Worm (Caenorhabditis elegans): ENCODE measurements around the gene K07D4.2.
A peak's percentile ranks its signal among the peaks of the same experiment; 100 is the strongest.

Gene K07D4.2

DNA sequence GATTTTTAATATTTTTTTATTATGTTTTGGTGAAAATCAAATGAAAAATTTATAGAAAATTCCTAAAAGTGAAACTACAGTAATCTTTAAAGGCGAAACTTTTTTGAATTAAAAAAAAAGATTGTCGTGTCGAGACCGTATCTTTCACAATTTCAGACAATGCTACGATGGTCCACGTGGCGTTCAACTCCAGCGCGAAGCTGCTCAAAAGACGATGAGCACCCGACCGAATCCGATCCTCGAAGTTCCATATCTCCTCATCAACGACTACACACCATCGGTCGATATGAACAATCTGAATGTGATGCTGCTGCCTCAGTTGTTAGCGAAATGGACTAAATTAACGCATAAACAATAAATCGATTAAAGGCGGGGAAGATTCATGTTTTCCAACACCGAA lies 2.6 kb downstream of the K07D4.2 start (continued):
- TF ChIP-seq athp-1 (tag; optimal IDR thresholded peaks at IDR 0.05), result peak; percentile 85
- TF ChIP-seq mcd-1 (GFP tag; IDR thresholded peaks at IDR 0.05), result no peak; the same call in 1 of the 2 replicates
- no peak for TF ChIP-seq Y67H2A.10 (GFP tag; conservative IDR thresholded peaks at IDR 0.05)
- TF ChIP-seq ZK185.1 (tag; optimal IDR thresholded peaks at IDR 0.05; ENCODE audit: poor library complexity, severe bottlenecking), result no peak
- no peak for TF ChIP-seq let-607 (tag; optimal IDR thresholded peaks at IDR 0.05)
- peak; percentile 32 for TF ChIP-seq F52B5.7 (tag; optimal IDR thresholded peaks at IDR 0.05)
- no peak for TF ChIP-seq ceh-40 (GFP tag; IDR thresholded peaks at IDR 0.05)
- TF ChIP-seq B0336.3 (GFP tag; IDR thresholded peaks at IDR 0.05), result peak; percentile 90
- TF ChIP-seq zim-3 (tag; optimal IDR thresholded peaks at IDR 0.05), result no peak
- no peak for TF ChIP-seq sea-2 (GFP tag; IDR thresholded peaks at IDR 0.05)
- no peak for TF ChIP-seq nfya-2 (GFP tag; IDR thresholded peaks at IDR 0.05)
- peak; percentile 46 for TF ChIP-seq chd-7 (tag; optimal IDR thresholded peaks at IDR 0.05)
- TF ChIP-seq lin-54 (GFP tag; optimal IDR thresholded peaks at IDR 0.05), result peak; percentile 21
- TF ChIP-seq egl-18 (GFP tag; IDR thresholded peaks at IDR 0.05), result no peak
- peak; percentile 45; the same call in 1 of the 2 replicates for TF ChIP-seq attf-6 (GFP tag; IDR thresholded peaks at IDR 0.05)
- no peak for TF ChIP-seq fkh-3 (tag; optimal IDR thresholded peaks at IDR 0.05)
- peak; percentile 42 for TF ChIP-seq xnd-1 (tag; optimal IDR thresholded peaks at IDR 0.05)
- TF ChIP-seq mel-28 (tag; optimal IDR thresholded peaks at IDR 0.05; ENCODE audit: borderline replicate concordance), result no peak
- TF ChIP-seq dpff-1 (tag; optimal IDR thresholded peaks at IDR 0.05), result peak; percentile 38
- no peak for TF ChIP-seq nhr-27 (tag; optimal IDR thresholded peaks at IDR 0.05)
- no peak for TF ChIP-seq lir-1 (GFP tag; conservative IDR thresholded peaks at IDR 0.05)
- no peak for TF ChIP-seq rec-8 (tag; optimal IDR thresholded peaks at IDR 0.05)
- TF ChIP-seq rpc-1 (optimal IDR thresholded peaks at IDR 0.05), result no peak
- TF ChIP-seq rpc-1 (tag; optimal IDR thresholded peaks at IDR 0.05), result no peak
- TF ChIP-seq ztf-3 (GFP tag; optimal IDR thresholded peaks at IDR 0.05), result no peak
- no peak for TF ChIP-seq ztf-28 (GFP tag; IDR thresholded peaks at IDR 0.05)
- TF ChIP-seq B0019.2 (GFP tag; conservative IDR thresholded peaks at IDR 0.05), result no peak
- TF ChIP-seq atf-7 (tag; optimal IDR thresholded peaks at IDR 0.05), result peak; percentile 58
- no peak for TF ChIP-seq egrh-3 (GFP tag; IDR thresholded peaks at IDR 0.05)
- TF ChIP-seq hlh-12 (tag; optimal IDR thresholded peaks at IDR 0.05), result no peak
- TF ChIP-seq sdz-38 (tag; optimal IDR thresholded peaks at IDR 0.05), result no peak
- TF ChIP-seq hlh-26 (GFP tag; conservative IDR thresholded peaks at IDR 0.05), result no peak
- TF ChIP-seq K11D2.4 (GFP tag; IDR thresholded peaks at IDR 0.05), result no peak
- TF ChIP-seq cebp-1 (GFP tag; IDR thresholded peaks at IDR 0.05), result no peak
- peak; percentile 59 for TF ChIP-seq cebp-1 (tag; optimal IDR thresholded peaks at IDR 0.05)
- no peak for TF ChIP-seq madf-10 (tag; optimal IDR thresholded peaks at IDR 0.05)
- TF ChIP-seq F57A8.1 (GFP tag; optimal IDR thresholded peaks at IDR 0.05), result no peak
- 0 out of 2 replicates have a peak, but pooled peaks have one; percentile 21 for TF ChIP-seq Y56A3A.18 (GFP tag; IDR thresholded peaks at IDR 0.05)
- no peak for TF ChIP-seq egl-44 (GFP tag; IDR thresholded peaks at IDR 0.05)
- TF ChIP-seq lin-40 (tag; optimal IDR thresholded peaks at IDR 0.05), result no peak
- TF ChIP-seq hmg-20 (GFP tag; IDR thresholded peaks at IDR 0.05), result no peak
- peak; percentile 69 for TF ChIP-seq hrde-1 (tag; optimal IDR thresholded peaks at IDR 0.05; ENCODE audit: borderline replicate concordance)
- TF ChIP-seq let-526 (GFP tag; IDR thresholded peaks at IDR 0.05), result peak; percentile 69; the same call in 1 of the 2 replicates
- peak; percentile 37 for TF ChIP-seq ceh-79 (tag; optimal IDR thresholded peaks at IDR 0.05)
- TF ChIP-seq ceh-91 (GFP tag; IDR thresholded peaks at IDR 0.05), result no peak
- peak; percentile 38 for TF ChIP-seq tlf-1 (GFP tag; optimal IDR thresholded peaks at IDR 0.05)
- TF ChIP-seq unc-62 (GFP tag; optimal IDR thresholded peaks at IDR 0.05), result no peak
- no peak for TF ChIP-seq D2030.7 (GFP tag; IDR thresholded peaks at IDR 0.05)
- TF ChIP-seq dpl-1 (GFP tag; optimal IDR thresholded peaks at IDR 0.05), result no peak
- no peak for TF ChIP-seq pha-4 (tag; optimal IDR thresholded peaks at IDR 0.05)
